Fruit fly (Drosophila melanogaster) whole organism, adult: Measurements from ENCODE around the gene CG7685.

Source experiments
- CG11617 ChIP-seq: fragments of 200-800 bp; sonication (Bioruptor generic); optimal IDR thresholded peaks from 2 replicates; lab custom pipeline; 2017; ENCODE audit warnings: mild to moderate bottlenecking, missing biosample characterization, missing genetic modification reagents, missing genetic modification characterization
- CG12768 ChIP-seq: fragments of 200-800 bp; sonication (Bioruptor generic); optimal IDR thresholded peaks from 2 replicates; lab custom pipeline; 2017; ENCODE audit warnings: missing biosample characterization, missing genetic modification characterization, mild to moderate bottlenecking, moderate library complexity, missing genetic modification reagents
- CG14711 ChIP-seq: fragments of 200-800 bp; sonication (Bioruptor generic); optimal IDR thresholded peaks from 2 replicates; lab custom pipeline; 2018; ENCODE audit warnings: missing biosample characterization, mild to moderate bottlenecking, missing genetic modification characterization, moderate library complexity
- CG1620 ChIP-seq: fragments of 200-800 bp; sonication (Bioruptor generic); optimal IDR thresholded peaks from 2 replicates; lab custom pipeline; 2016; ENCODE audit warnings: missing biosample characterization, missing genetic modification characterization
- CG33017 ChIP-seq: fragments of 200-800 bp; sonication (Bioruptor generic); optimal IDR thresholded peaks from 2 replicates; lab custom pipeline; 2018; ENCODE audit warnings: missing biosample characterization, mild to moderate bottlenecking, missing genetic modification characterization, moderate library complexity
- CG5204 ChIP-seq: fragments of 200-800 bp; sonication (Bioruptor generic); optimal IDR thresholded peaks from 2 replicates; lab custom pipeline; 2016; ENCODE audit warnings: missing biosample characterization, missing genetic modification characterization
- CG7045 ChIP-seq: fragments of 200-800 bp; sonication (Bioruptor generic); optimal IDR thresholded peaks from 2 replicates; lab custom pipeline; 2017; ENCODE audit warnings: missing biosample characterization, mild to moderate bottlenecking, missing genetic modification characterization
- CG7101 ChIP-seq: fragments of 200-800 bp; sonication (Bioruptor generic); optimal IDR thresholded peaks from 2 replicates; lab custom pipeline; 2018; ENCODE audit warnings: missing biosample characterization, mild to moderate bottlenecking, missing genetic modification characterization, moderate library complexity
- Clk ChIP-seq: fragments of 200-800 bp; sonication (Bioruptor generic); optimal IDR thresholded peaks from 2 replicates; lab custom pipeline; 2017; ENCODE audit warnings: missing biosample characterization, missing genetic modification characterization
- Crg-1 ChIP-seq: fragments of 200-800 bp; sonication (Bioruptor generic); optimal IDR thresholded peaks from 2 replicates; lab custom pipeline; 2016; ENCODE audit warnings: missing biosample characterization, missing genetic modification characterization
- Hr96 ChIP-seq: fragments of 200-800 bp; sonication (Bioruptor generic); optimal IDR thresholded peaks from 2 replicates; lab custom pipeline; 2016; ENCODE audit warnings: missing biosample characterization, missing genetic modification characterization
- Mnt ChIP-seq: fragments of 200-800 bp; sonication (Bioruptor generic); optimal IDR thresholded peaks from 2 replicates; lab custom pipeline; 2016; ENCODE audit warnings: missing biosample characterization, mild to moderate bottlenecking, missing genetic modification characterization
- bab1 ChIP-seq: fragments of 200-800 bp; sonication (Bioruptor generic); optimal IDR thresholded peaks from 3 replicates; lab custom pipeline; 2019; ENCODE audit warnings: missing biosample characterization, mild to moderate bottlenecking, missing genetic modification characterization, moderate library complexity
- cic ChIP-seq: fragments of 200-800 bp; sonication (Bioruptor generic); optimal IDR thresholded peaks from 2 replicates; lab custom pipeline; 2017; ENCODE audit warnings: missing biosample characterization, mild to moderate bottlenecking, missing genetic modification characterization, moderate library complexity
- cnc ChIP-seq, 2 experiments: fragments of >200 bp; optimal IDR thresholded peaks; 2 replicates each; lab custom pipeline; 2017
- kay ChIP-seq: fragments of 200-800 bp; sonication (Bioruptor generic); peaks from one replicate; lab custom pipeline; 2016; ENCODE audit warnings: missing biosample characterization, missing genetic modification characterization, borderline replicate concordance
- ovo ChIP-seq: fragments of 200-800 bp; sonication (Bioruptor generic); optimal IDR thresholded peaks from 2 replicates; lab custom pipeline; 2016; ENCODE audit warnings: missing biosample characterization, missing genetic modification characterization
- pad ChIP-seq: fragments of 200-800 bp; sonication (Bioruptor generic); optimal IDR thresholded peaks from 3 replicates; lab custom pipeline; 2017; ENCODE audit warnings: missing biosample characterization, missing genetic modification characterization, mild to moderate bottlenecking, moderate library complexity, missing genetic modification reagents
- tj ChIP-seq: fragments of 200-800 bp; sonication (Bioruptor generic); optimal IDR thresholded peaks from 3 replicates; lab custom pipeline; 2017; ENCODE audit warnings: missing biosample characterization, mild to moderate bottlenecking, missing genetic modification characterization, moderate library complexity
- toe ChIP-seq: fragments of 200-800 bp; sonication (Bioruptor generic); optimal IDR thresholded peaks from 2 replicates; lab custom pipeline; 2016; ENCODE audit warnings: missing biosample characterization, missing genetic modification characterization

Gene CG7685

dm6 chr3R:18368595-18368994 is 36.1 kb upstream of the CG7685 start:
- no peak for TF ChIP-seq CG5204 (GFP tag; lab: Kevin White, UChicago)
- no peak for TF ChIP-seq Mnt
- TF ChIP-seq cnc (optimal IDR thresholded peaks at IDR 0.05; lab: Kevin White, UChicago): no peak
- TF ChIP-seq kay (GFP tag; lab: Kevin White, UChicago): no peak
- no peak for TF ChIP-seq pad (GFP tag; lab: Kevin White, UChicago)

dm6 chr3R:18371346-18371745 is 33.4 kb upstream of the CG7685 start:
- TF ChIP-seq tj (GFP tag; lab: Kevin White, UChicago) (peak; percentile 22), CG33017 (tag; lab: Kevin White, UChicago) (no peak), CG5204 (GFP tag; lab: Kevin White, UChicago) (no peak), Hr96 (GFP tag; lab: Kevin White, UChicago) (no peak), ovo (GFP tag; lab: Kevin White, UChicago) (no peak)

- TF ChIP-seq CG33017 (tag; lab: Kevin White, UChicago) (no peak), bab1 (no peak), Hr96 (GFP tag; lab: Kevin White, UChicago) (no peak), CG14711 (tag; lab: Kevin White, UChicago) (no peak), tj (GFP tag; lab: Kevin White, UChicago) (no peak), Crg-1 (GFP tag; lab: Kevin White, UChicago) (no peak), Clk (GFP tag; lab: Kevin White, UChicago) (no peak), pad (GFP tag; lab: Kevin White, UChicago) (no peak), CG11617 (no peak), CG5204 (GFP tag; lab: Kevin White, UChicago) (no peak), CG12768 (GFP tag; lab: Kevin White, UChicago) (no peak), toe (GFP tag; lab: Kevin White, UChicago) (no peak), CG1620 (GFP tag; lab: Kevin White, UChicago) (no peak), CG7045 (no peak), CG7101 (tag; lab: Kevin White, UChicago) (no peak), cnc (optimal IDR thresholded peaks at IDR 0.05; lab: Kevin White, UChicago) (no peak), cic (no peak), ovo (GFP tag; lab: Kevin White, UChicago) (no peak)
Measured at dm6 chr3R:18372688-18373304, 31.9 kb upstream of the CG7685 start, which contains the start of gene gl. Gene gl (minus strand): TSS chr3R:18372738.

dm6 chr3R:18380251-18380812 is 24.4 kb upstream of the CG7685 start:
- TF ChIP-seq kay (GFP tag; lab: Kevin White, UChicago): peak; percentile 71
- TF ChIP-seq cnc (optimal IDR thresholded peaks at IDR 0.05; lab: Kevin White, UChicago): no peak

- no peak for TF ChIP-seq CG14711 (tag; lab: Kevin White, UChicago)
- no peak for TF ChIP-seq Crg-1 (GFP tag; lab: Kevin White, UChicago)
- TF ChIP-seq Clk (GFP tag; lab: Kevin White, UChicago): no peak
- TF ChIP-seq toe (GFP tag; lab: Kevin White, UChicago): no peak
- TF ChIP-seq CG7045: no peak
- no peak for TF ChIP-seq CG1620 (GFP tag; lab: Kevin White, UChicago)
- peak; percentile 95 for TF ChIP-seq tj (GFP tag; lab: Kevin White, UChicago)
- no peak for TF ChIP-seq CG5204 (GFP tag; lab: Kevin White, UChicago)
- TF ChIP-seq CG12768 (GFP tag; lab: Kevin White, UChicago): no peak
- no peak for TF ChIP-seq cnc (optimal IDR thresholded peaks at IDR 0.05; lab: Kevin White, UChicago)
- peak; percentile 52 for TF ChIP-seq bab1
- TF ChIP-seq CG33017 (tag; lab: Kevin White, UChicago): no peak
- no peak for TF ChIP-seq CG7101 (tag; lab: Kevin White, UChicago)
- TF ChIP-seq cic: no peak
- TF ChIP-seq kay (GFP tag; lab: Kevin White, UChicago): no peak
- TF ChIP-seq Hr96 (GFP tag; lab: Kevin White, UChicago): no peak
Measured at dm6 chr3R:18381014-18381512, 23.7 kb upstream of the CG7685 start, which contains the start of gene CG7675. Gene CG7675 (minus strand): TSS chr3R:18381178.

- TF ChIP-seq bab1: no peak
- TF ChIP-seq tj (GFP tag; lab: Kevin White, UChicago): peak; percentile 45
- TF ChIP-seq CG14711 (tag; lab: Kevin White, UChicago): no peak
- TF ChIP-seq cic: no peak
- TF ChIP-seq Hr96 (GFP tag; lab: Kevin White, UChicago): no peak
- TF ChIP-seq Mnt: no peak
Measured at dm6 chr3R:18384972-18385371, 19.8 kb upstream of the CG7685 start, which contains the start of gene CG14309. Gene CG14309 (minus strand): TSS chr3R:18385072.

dm6 chr3R:18385593-18385992 is 19.1 kb upstream of the CG7685 start, which contains the start of gene cona:
Gene cona (plus strand): TSS chr3R:18385828.
- TF ChIP-seq CG11617: no peak
- no peak for TF ChIP-seq tj (GFP tag; lab: Kevin White, UChicago)
- TF ChIP-seq bab1: peak; percentile 14
- no peak for TF ChIP-seq CG12768 (GFP tag; lab: Kevin White, UChicago)
